Fruit fly (Drosophila melanogaster) whole organism, pupa: Measurements from ENCODE around the gene HP5.

Experiments used
- CG10348 ChIP-seq: fragments of 200-800 bp; sonication (Bioruptor generic); IDR thresholded peaks from 2 replicates; pipeline ENCODE4 v1.3.6; 2022; ENCODE audit warnings: missing biosample characterization, missing genetic modification characterization
- CG12605 ChIP-seq: fragments of 200-800 bp; sonication (Bioruptor generic); IDR thresholded peaks from 2 replicates; pipeline ENCODE4 v1.3.6; 2022; ENCODE audit warnings: missing biosample characterization, missing genetic modification characterization
- CG13204 ChIP-seq: fragments of 200-800 bp; sonication (Bioruptor generic); optimal IDR thresholded peaks from 2 replicates; lab custom pipeline; 2018; ENCODE audit warnings: missing biosample characterization, mild to moderate bottlenecking, missing genetic modification characterization, moderate library complexity
- CG14655 ChIP-seq: fragments of 200-800 bp; sonication (Bioruptor generic); optimal IDR thresholded peaks from 3 replicates; lab custom pipeline; 2017; ENCODE audit warnings: mild to moderate bottlenecking, missing biosample characterization, missing genetic modification reagents, missing genetic modification characterization
- CG15710 ChIP-seq: fragments of 200-800 bp; sonication (Bioruptor generic); optimal IDR thresholded peaks from 2 replicates; lab custom pipeline; 2018; ENCODE audit warnings: missing biosample characterization, mild to moderate bottlenecking, missing genetic modification characterization, moderate library complexity
- CG17806 ChIP-seq: fragments of 200-800 bp; sonication (Bioruptor generic); optimal IDR thresholded peaks from 2 replicates; lab custom pipeline; 2018; ENCODE audit warnings: missing biosample characterization, mild to moderate bottlenecking, missing genetic modification characterization, moderate library complexity
- CG32121 ChIP-seq: fragments of 200-800 bp; sonication (Bioruptor generic); IDR thresholded peaks from 2 replicates; pipeline ENCODE4 v1.3.6; 2022; ENCODE audit warnings: missing biosample characterization, missing genetic modification characterization
- CG34367 ChIP-seq: fragments of 200-800 bp; sonication (Bioruptor generic); optimal IDR thresholded peaks from 2 replicates; lab custom pipeline; 2018; ENCODE audit warnings: missing biosample characterization, mild to moderate bottlenecking, missing genetic modification characterization
- CG4496 ChIP-seq: fragments of 200-800 bp; sonication (Bioruptor generic); IDR thresholded peaks from 3 replicates; pipeline ENCODE4 v1.3.6; 2022; ENCODE audit warnings: missing biosample characterization, missing genetic modification characterization
- CG8159 ChIP-seq: fragments of 200-800 bp; sonication (Bioruptor generic); optimal IDR thresholded peaks from 3 replicates; lab custom pipeline; 2018; ENCODE audit warnings: missing biosample characterization, mild to moderate bottlenecking, missing genetic modification characterization, moderate library complexity
- CG8301 ChIP-seq: fragments of 200-800 bp; sonication (Bioruptor generic); optimal IDR thresholded peaks from 2 replicates; lab custom pipeline; 2018; ENCODE audit warnings: missing biosample characterization, mild to moderate bottlenecking, missing genetic modification characterization
- CG9948 ChIP-seq: fragments of 200-800 bp; sonication (Bioruptor generic); optimal IDR thresholded peaks from 2 replicates; lab custom pipeline; 2018; ENCODE audit warnings: missing biosample characterization, mild to moderate bottlenecking, missing genetic modification characterization, moderate library complexity
- D1 ChIP-seq: fragments of 200-800 bp; sonication (Bioruptor generic); optimal IDR thresholded peaks from 2 replicates; lab custom pipeline; 2018; ENCODE audit warnings: missing biosample characterization, mild to moderate bottlenecking, missing genetic modification characterization, moderate library complexity
- EcR ChIP-seq: fragments of 200-800 bp; sonication (Bioruptor generic); optimal IDR thresholded peaks from 3 replicates; lab custom pipeline; 2019; ENCODE audit warnings: missing biosample characterization, missing genetic modification characterization, mild to moderate bottlenecking, moderate library complexity, missing genetic modification reagents
- Ets98B ChIP-seq: fragments of 200-800 bp; sonication (Bioruptor generic); IDR thresholded peaks from 2 replicates; pipeline ENCODE4 v1.3.6; 2022; ENCODE audit warnings: missing biosample characterization, missing genetic modification characterization
- Pif1A ChIP-seq: fragments of 200-800 bp; sonication (Bioruptor generic); optimal IDR thresholded peaks from 3 replicates; lab custom pipeline; 2016; ENCODE audit warnings: missing biosample characterization, missing genetic modification characterization
- Pif1B ChIP-seq: fragments of 200-800 bp; sonication (Bioruptor generic); optimal IDR thresholded peaks from 3 replicates; lab custom pipeline; 2016; ENCODE audit warnings: missing biosample characterization, missing genetic modification characterization
- Snoo ChIP-seq: fragments of 200-800 bp; sonication (Bioruptor generic); optimal IDR thresholded peaks from 3 replicates; lab custom pipeline; 2017; ENCODE audit warnings: missing biosample characterization, mild to moderate bottlenecking, missing genetic modification characterization, inconsistent platforms
- fd96Ca ChIP-seq: fragments of 200-800 bp; sonication (Bioruptor generic); IDR thresholded peaks from 3 replicates; pipeline ENCODE4 v1.3.6; 2022; ENCODE audit warnings: missing biosample characterization, missing genetic modification characterization
- gl ChIP-seq: fragments of 200-800 bp; sonication (Bioruptor generic); optimal IDR thresholded peaks from 2 replicates; lab custom pipeline; 2018; ENCODE audit warnings: missing biosample characterization, mild to moderate bottlenecking, missing genetic modification characterization
- rn ChIP-seq: fragments of 200-800 bp; sonication (Bioruptor generic); IDR thresholded peaks from 2 replicates; pipeline ENCODE4 v1.3.6; 2022; ENCODE audit warnings: missing biosample characterization, missing genetic modification characterization

Gene HP5

dm6 chrX:11420752-11421396, 33.7 kb upstream of the HP5 start:
- TF ChIP-seq CG8301 (tag; lab: Kevin White, UChicago) (no peak), CG15710 (no peak), Ets98B (GFP tag; lab: Robert Waterston, UW) (no peak), CG10348 (no peak), CG13204 (GFP tag; lab: Kevin White, UChicago) (no peak), Pif1B (GFP tag; lab: Kevin White, UChicago) (no peak), Snoo (tag; lab: Kevin White, UChicago) (no peak), CG14655 (GFP tag; lab: Kevin White, UChicago) (no peak), CG17806 (no peak), gl (tag; lab: Kevin White, UChicago) (no peak)

- TF ChIP-seq Snoo (tag; lab: Kevin White, UChicago) (peak; percentile 1), CG8159 (tag; lab: Kevin White, UChicago) (no peak)
Observed at dm6 chrX:11422071-11422470, 32.5 kb upstream of the HP5 start.

- no peak for TF ChIP-seq CG9948 (tag; lab: Kevin White, UChicago)
- no peak for TF ChIP-seq EcR (GFP tag; lab: Kevin White, UChicago)
Observed at dm6 chrX:11422532-11422931, 32.1 kb upstream of the HP5 start, which contains the start of gene Gs2. Gene Gs2, plus strand, starts transcription at chrX:11422832.

dm6 chrX:11423277-11423717, 31.3 kb upstream of the HP5 start:
- TF ChIP-seq CG9948 (tag; lab: Kevin White, UChicago) (no peak), CG8301 (tag; lab: Kevin White, UChicago) (peak; percentile 60), rn (GFP tag; lab: Robert Waterston, UW) (0 out of 2 replicates have a peak, but pooled peaks have one; percentile 9), D1 (tag; lab: Kevin White, UChicago) (no peak), Snoo (tag; lab: Kevin White, UChicago) (peak; percentile 84), EcR (GFP tag; lab: Kevin White, UChicago) (no peak), Ets98B (GFP tag; lab: Robert Waterston, UW) (peak; percentile 93), CG17806 (peak; percentile 3), CG12605 (GFP tag; lab: Robert Waterston, UW) (0 out of 2 replicates have a peak, but pooled peaks have one; percentile 55), Pif1A (GFP tag; lab: Kevin White, UChicago) (peak; percentile 71), CG32121 (GFP tag; lab: Robert Waterston, UW) (peak; percentile 94), Pif1B (GFP tag; lab: Kevin White, UChicago) (no peak), CG4496 (GFP tag; lab: Robert Waterston, UW) (peak; percentile 85), fd96Ca (peak; percentile 92), CG10348 (no peak), CG15710 (no peak), CG14655 (GFP tag; lab: Kevin White, UChicago) (peak; percentile 51), CG13204 (GFP tag; lab: Kevin White, UChicago) (no peak), gl (tag; lab: Kevin White, UChicago) (no peak), CG8159 (tag; lab: Kevin White, UChicago) (peak; percentile 46), CG34367 (tag; lab: Kevin White, UChicago) (no peak)
- TF ChIP-seq, all 21 proteins: peak for 12

dm6 chrX:11424512-11424911, 30.1 kb upstream of the HP5 start:
- TF ChIP-seq CG8301 (tag; lab: Kevin White, UChicago) (no peak), Pif1A (GFP tag; lab: Kevin White, UChicago) (no peak), rn (GFP tag; lab: Robert Waterston, UW) (no peak)

dm6 chrX:11425401-11425800, 29.2 kb upstream of the HP5 start:
- TF ChIP-seq CG8301 (tag; lab: Kevin White, UChicago): no peak
- TF ChIP-seq CG9948 (tag; lab: Kevin White, UChicago): no peak
- TF ChIP-seq CG15710: no peak
- no peak for TF ChIP-seq CG8159 (tag; lab: Kevin White, UChicago)
- no peak for TF ChIP-seq Ets98B (GFP tag; lab: Robert Waterston, UW)
- TF ChIP-seq CG34367 (tag; lab: Kevin White, UChicago): no peak
- TF ChIP-seq fd96Ca: no peak
- no peak for TF ChIP-seq CG4496 (GFP tag; lab: Robert Waterston, UW)
- TF ChIP-seq CG12605 (GFP tag; lab: Robert Waterston, UW): no peak
- TF ChIP-seq D1 (tag; lab: Kevin White, UChicago): no peak
- TF ChIP-seq CG32121 (GFP tag; lab: Robert Waterston, UW): no peak
- TF ChIP-seq gl (tag; lab: Kevin White, UChicago): no peak
- no peak for TF ChIP-seq rn (GFP tag; lab: Robert Waterston, UW)
- no peak for TF ChIP-seq CG17806
- TF ChIP-seq CG14655 (GFP tag; lab: Kevin White, UChicago): no peak
